Worm (Caenorhabditis elegans) whole organism, mixed stage, embryonic: ENCODE results near the gene C16D9.4.

Experiments used
- M03D4.4 ChIP-seq: sonication (generic microtip); optimal IDR thresholded peaks from 2 replicates; lab custom pipeline; 2017; ENCODE audit warnings: mild to moderate bottlenecking, missing genetic modification characterization, missing compliant biosample characterization
- bed-3 ChIP-seq: fragments of 200-800 bp; sonication (Bioruptor generic); optimal IDR thresholded peaks from 3 replicates; lab custom pipeline; 2018; ENCODE audit warnings: mild to moderate bottlenecking, missing genetic modification characterization, moderate library complexity, missing compliant biosample characterization
- blmp-1 ChIP-seq: fragments of 150-350 bp; optimal IDR thresholded peaks from 2 replicates; lab custom pipeline; 2014; ENCODE audit warnings: missing biosample characterization, missing genetic modification characterization
- ceh-39 ChIP-seq: fragments of 150-350 bp; optimal IDR thresholded peaks from 2 replicates; lab custom pipeline; 2014; ENCODE audit warnings: missing biosample characterization, missing genetic modification characterization
- ceh-43 ChIP-seq: fragments of 200-800 bp; sonication (Bioruptor generic); optimal IDR thresholded peaks from 2 replicates; lab custom pipeline; 2018; ENCODE audit warnings: mild to moderate bottlenecking, missing genetic modification characterization, moderate library complexity, missing compliant biosample characterization
- ceh-83 ChIP-seq: fragments of 200-800 bp; sonication (Bioruptor generic); optimal IDR thresholded peaks from 2 replicates; lab custom pipeline; 2018; ENCODE audit warnings: mild to moderate bottlenecking, missing genetic modification characterization, missing compliant biosample characterization
- ces-1 ChIP-seq: fragments of 150-350 bp; optimal IDR thresholded peaks from 2 replicates; lab custom pipeline; 2014; ENCODE audit warnings: missing biosample characterization, missing genetic modification reagents, missing genetic modification characterization
- cnd-1 ChIP-seq: fragments of 200-800 bp; sonication (Bioruptor generic); optimal IDR thresholded peaks from 2 replicates; lab custom pipeline; 2018; ENCODE audit warnings: mild to moderate bottlenecking, missing genetic modification characterization, missing compliant biosample characterization
- drap-1 ChIP-seq: fragments of 200-800 bp; sonication (Bioruptor generic); optimal IDR thresholded peaks from 3 replicates; lab custom pipeline; 2018; ENCODE audit warnings: mild to moderate bottlenecking, missing genetic modification characterization, missing compliant biosample characterization
- elt-1 ChIP-seq: sonication (generic microtip); optimal IDR thresholded peaks from 2 replicates; lab custom pipeline; 2017; ENCODE audit warnings: missing genetic modification characterization, mild to moderate bottlenecking, missing compliant biosample characterization, antibody characterized with exemption, moderate library complexity, borderline replicate concordance; ENCODE audit not compliant: insufficient read depth
- elt-3 ChIP-seq: fragments of 150-350 bp; optimal IDR thresholded peaks from 2 replicates; lab custom pipeline; 2014; ENCODE audit warnings: missing biosample characterization, missing genetic modification characterization
- ham-2 ChIP-seq: fragments of 200-800 bp; sonication (Bioruptor generic); optimal IDR thresholded peaks from 2 replicates; lab custom pipeline; 2018; ENCODE audit warnings: mild to moderate bottlenecking, missing genetic modification characterization, missing compliant biosample characterization
- hlh-1 ChIP-seq: fragments of 150-350 bp; optimal IDR thresholded peaks from 2 replicates; lab custom pipeline; 2014; ENCODE audit warnings: missing biosample characterization, missing genetic modification reagents, missing genetic modification characterization
- lin-13 ChIP-seq: fragments of 150-350 bp; optimal IDR thresholded peaks from 2 replicates; lab custom pipeline; 2014; ENCODE audit warnings: missing biosample characterization, missing genetic modification characterization
- mab-5 ChIP-seq: fragments of 150-350 bp; optimal IDR thresholded peaks from 2 replicates; lab custom pipeline; 2014; ENCODE audit warnings: missing biosample characterization, missing genetic modification characterization
- mep-1 ChIP-seq: fragments of 150-350 bp; optimal IDR thresholded peaks from 2 replicates; lab custom pipeline; 2017; ENCODE audit warnings: missing biosample characterization, missing genetic modification reagents, missing genetic modification characterization, inconsistent platforms
- mls-2 ChIP-seq: sonication (generic microtip); optimal IDR thresholded peaks from 2 replicates; lab custom pipeline; 2016; ENCODE audit warnings: mild to moderate bottlenecking, missing genetic modification characterization, moderate library complexity, missing compliant biosample characterization
- nhr-12 ChIP-seq: fragments of 150-350 bp; optimal IDR thresholded peaks from 2 replicates; lab custom pipeline; 2014; ENCODE audit warnings: missing biosample characterization, missing genetic modification characterization
- nhr-2 ChIP-seq: fragments of 150-350 bp; optimal IDR thresholded peaks from 2 replicates; lab custom pipeline; 2014; ENCODE audit warnings: missing biosample characterization, missing genetic modification characterization
- nhr-28 ChIP-seq: fragments of 150-350 bp; optimal IDR thresholded peaks from 2 replicates; lab custom pipeline; 2014; ENCODE audit warnings: missing biosample characterization, missing genetic modification characterization
- nhr-76 ChIP-seq: sonication (generic microtip); optimal IDR thresholded peaks from 2 replicates; lab custom pipeline; 2017; ENCODE audit warnings: missing biosample characterization, missing genetic modification characterization
- pha-4 ChIP-seq: fragments of 150-350 bp; optimal IDR thresholded peaks from 2 replicates; lab custom pipeline; 2018; ENCODE audit warnings: missing biosample characterization, missing genetic modification reagents, missing genetic modification characterization
- sem-2 ChIP-seq: fragments of 200-800 bp; sonication (Bioruptor generic); optimal IDR thresholded peaks from 2 replicates; lab custom pipeline; 2018; ENCODE audit warnings: mild to moderate bottlenecking, missing genetic modification characterization, missing compliant biosample characterization
- snpc-4 ChIP-seq: fragments of 150-350 bp; optimal IDR thresholded peaks from 2 replicates; lab custom pipeline; 2014; ENCODE audit warnings: missing biosample characterization, missing genetic modification characterization
- sptf-1 ChIP-seq: sonication (generic microtip); optimal IDR thresholded peaks from 2 replicates; lab custom pipeline; 2017; ENCODE audit warnings: mild to moderate bottlenecking, missing genetic modification characterization, moderate library complexity, missing compliant biosample characterization
- tbx-8 ChIP-seq: fragments of 200-800 bp; sonication (Bioruptor generic); optimal IDR thresholded peaks from 2 replicates; lab custom pipeline; 2018; ENCODE audit warnings: mild to moderate bottlenecking, missing genetic modification characterization, moderate library complexity, missing compliant biosample characterization
- unc-39 ChIP-seq: fragments of 150-350 bp; optimal IDR thresholded peaks from 2 replicates; lab custom pipeline; 2014; ENCODE audit warnings: missing biosample characterization, missing genetic modification characterization
- unc-62 ChIP-seq: fragments of 150-350 bp; optimal IDR thresholded peaks from 2 replicates; lab custom pipeline; 2014; ENCODE audit warnings: missing biosample characterization, missing genetic modification reagents, missing genetic modification characterization
- zip-8 ChIP-seq: fragments of 150-350 bp; optimal IDR thresholded peaks from 2 replicates; lab custom pipeline; 2014; ENCODE audit warnings: missing biosample characterization, missing genetic modification characterization
- ztf-11 ChIP-seq: fragments of 150-350 bp; optimal IDR thresholded peaks from 2 replicates; lab custom pipeline; 2014; ENCODE audit warnings: missing biosample characterization, missing genetic modification characterization

Gene C16D9.4

ce11 chrV:8212816-8213215 lies 29.9 kb downstream of the C16D9.4 start:
- TF ChIP-seq ham-2, result no peak
- TF ChIP-seq unc-39, result no peak
- no peak for TF ChIP-seq bed-3 (GFP tag; lab: Kevin White, UChicago)
- no peak for TF ChIP-seq snpc-4 (tag; lab: Kevin White, UChicago)
- TF ChIP-seq nhr-76 (tag; lab: Kevin White, UChicago), result no peak
- TF ChIP-seq ceh-39, result no peak
- TF ChIP-seq M03D4.4 (tag; lab: Kevin White, UChicago), result no peak
- no peak for TF ChIP-seq unc-62 (GFP tag; lab: Kevin White, UChicago)
- no peak for TF ChIP-seq nhr-12 (tag; lab: Kevin White, UChicago)

- TF ChIP-seq sptf-1 (no peak), cnd-1 (tag; lab: Kevin White, UChicago) (no peak), mls-2 (no peak), drap-1 (GFP tag; lab: Kevin White, UChicago) (no peak), ces-1 (GFP tag; lab: Kevin White, UChicago) (no peak)
These were observed 30.7 kb downstream of the C16D9.4 start for ce11 chrV:8211993-8212392.

- TF ChIP-seq sem-2 (GFP tag; lab: Kevin White, UChicago), result no peak
These were observed 32.2 kb downstream of the C16D9.4 start for ce11 chrV:8210527-8210926.

- no peak for TF ChIP-seq nhr-28 (tag; lab: Kevin White, UChicago)
- no peak for TF ChIP-seq elt-1 (tag; lab: Kevin White, UChicago)
- TF ChIP-seq zip-8, result peak; percentile 67
These were observed 35.8 kb downstream of the C16D9.4 start, which contains the start of gene timp-1 for ce11 chrV:8206931-8207330. Gene timp-1, plus strand, starts transcription at chrV:8207235.

- peak; percentile 6 for TF ChIP-seq pha-4 (tag; lab: Kevin White, UChicago)
- no peak for TF ChIP-seq unc-39
- no peak for TF ChIP-seq ceh-43
- TF ChIP-seq cnd-1 (tag; lab: Kevin White, UChicago), result no peak
- TF ChIP-seq ham-2, result no peak
- TF ChIP-seq ceh-83 (GFP tag; lab: Kevin White, UChicago), result no peak
- no peak for TF ChIP-seq hlh-1
- TF ChIP-seq mep-1, result no peak
- TF ChIP-seq nhr-2 (tag; lab: Kevin White, UChicago), result peak; percentile 0
These were observed 39.5 kb downstream of the C16D9.4 start, which contains the start of gene cest-17 for ce11 chrV:8203085-8203643. Gene cest-17, plus strand, starts transcription at chrV:8203332.

- no peak for TF ChIP-seq lin-13
- TF ChIP-seq ces-1 (GFP tag; lab: Kevin White, UChicago), result no peak
- no peak for TF ChIP-seq ztf-11 (tag; lab: Kevin White, UChicago)
- TF ChIP-seq unc-62 (GFP tag; lab: Kevin White, UChicago), result peak; percentile 68
- no peak for TF ChIP-seq pha-4 (tag; lab: Kevin White, UChicago)
- no peak for TF ChIP-seq nhr-28 (tag; lab: Kevin White, UChicago)
- TF ChIP-seq, all 35 proteins: peak for 1
These were observed 41.4 kb downstream of the C16D9.4 start, which contains the start of gene cri-2 for ce11 chrV:8201229-8201858. Gene cri-2, plus strand, starts transcription at chrV:8201808.

- no peak for TF ChIP-seq elt-3 (tag; lab: Kevin White, UChicago)
- no peak for TF ChIP-seq tbx-8 (GFP tag; lab: Kevin White, UChicago)
- no peak for TF ChIP-seq zip-8
- TF ChIP-seq mab-5, result no peak
- TF ChIP-seq blmp-1 (tag; lab: Kevin White, UChicago), result no peak
- TF ChIP-seq cnd-1 (tag; lab: Kevin White, UChicago), result no peak
- no peak for TF ChIP-seq snpc-4 (tag; lab: Kevin White, UChicago)
- no peak for TF ChIP-seq mep-1
These were observed 43.7 kb downstream of the C16D9.4 start, which contains the start of gene F20D6.11 for ce11 chrV:8198994-8199393. Gene F20D6.11, minus strand, starts transcription at chrV:8199094.
